Fruit fly (Drosophila melanogaster) whole organism, embryonic: ENCODE measurements around the gene Arc42.
A peak's percentile ranks its signal among the peaks of the same experiment; 100 is the strongest.

Source experiments
- Adf1 ChIP-seq: fragments of 200-800 bp; sonication (Bioruptor generic); IDR thresholded peaks from 2 replicates; pipeline ENCODE4 v1.3.6; 2022; ENCODE audit warnings: missing biosample characterization, missing genetic modification characterization
- Antp ChIP-seq: fragments of 200-800 bp; sonication (Bioruptor generic); optimal IDR thresholded peaks from 3 replicates; lab custom pipeline; 2016; ENCODE audit warnings: missing biosample characterization, missing genetic modification characterization
- Asciz ChIP-seq: fragments of 200-800 bp; sonication (Bioruptor generic); optimal IDR thresholded peaks from 2 replicates; lab custom pipeline; 2017; ENCODE audit warnings: missing biosample characterization, mild to moderate bottlenecking, missing genetic modification characterization, missing genetic modification reagents
- Bdp1 ChIP-seq: fragments of 200-800 bp; sonication (Bioruptor generic); optimal IDR thresholded peaks from 3 replicates; lab custom pipeline; 2016; ENCODE audit warnings: missing biosample characterization, missing genetic modification characterization
- CG10274 ChIP-seq: fragments of 200-800 bp; sonication (Bioruptor generic); optimal IDR thresholded peaks from 3 replicates; lab custom pipeline; 2017; ENCODE audit warnings: missing biosample characterization, mild to moderate bottlenecking, missing genetic modification characterization
- CG11085 ChIP-seq: fragments of 200-800 bp; sonication (Bioruptor generic); IDR thresholded peaks from 2 replicates; pipeline ENCODE4 v1.3.6; 2022; ENCODE audit warnings: missing biosample characterization, missing genetic modification characterization
- CG12104 ChIP-seq: fragments of 200-800 bp; sonication (Bioruptor generic); optimal IDR thresholded peaks from 3 replicates; lab custom pipeline; 2016; ENCODE audit warnings: missing biosample characterization, missing genetic modification characterization
- CG13123 ChIP-seq: fragments of 200-800 bp; sonication (Bioruptor generic); optimal IDR thresholded peaks from 2 replicates; lab custom pipeline; 2016; ENCODE audit warnings: missing biosample characterization, missing genetic modification characterization
- CG13296 ChIP-seq: fragments of 200-800 bp; sonication (Bioruptor generic); optimal IDR thresholded peaks from 3 replicates; lab custom pipeline; 2018; ENCODE audit warnings: missing biosample characterization, mild to moderate bottlenecking, missing genetic modification characterization
- CG14965 ChIP-seq: fragments of 200-800 bp; sonication (Bioruptor generic); optimal IDR thresholded peaks from 2 replicates; lab custom pipeline; 2016; ENCODE audit warnings: missing biosample characterization, missing genetic modification characterization, borderline replicate concordance
- CG15011 ChIP-seq: fragments of 200-800 bp; sonication (Bioruptor generic); optimal IDR thresholded peaks from 3 replicates; lab custom pipeline; 2018; ENCODE audit warnings: missing biosample characterization, mild to moderate bottlenecking, missing genetic modification characterization
- CG1529 ChIP-seq: fragments of 200-800 bp; sonication (Bioruptor generic); optimal IDR thresholded peaks from 3 replicates; lab custom pipeline; 2018; ENCODE audit warnings: missing biosample characterization, missing genetic modification characterization
- CG15479 ChIP-seq: fragments of 200-800 bp; sonication (Bioruptor generic); optimal IDR thresholded peaks from 3 replicates; lab custom pipeline; 2019; ENCODE audit warnings: missing biosample characterization, mild to moderate bottlenecking, missing genetic modification characterization, moderate library complexity
- CG1602 ChIP-seq: fragments of 200-800 bp; sonication (Bioruptor generic); optimal IDR thresholded peaks from 3 replicates; lab custom pipeline; 2016; ENCODE audit warnings: missing biosample characterization, missing genetic modification characterization
- CG16863 ChIP-seq: fragments of 200-800 bp; sonication (Bioruptor generic); optimal IDR thresholded peaks from 3 replicates; lab custom pipeline; 2016; ENCODE audit warnings: missing biosample characterization, missing genetic modification characterization
- CG17385 ChIP-seq: fragments of 200-800 bp; sonication (Bioruptor generic); optimal IDR thresholded peaks from 3 replicates; lab custom pipeline; 2018; ENCODE audit warnings: missing biosample characterization, mild to moderate bottlenecking, missing genetic modification characterization
- CG1832 ChIP-seq: fragments of 200-800 bp; sonication (Bioruptor generic); optimal IDR thresholded peaks from 2 replicates; lab custom pipeline; 2017; ENCODE audit warnings: missing biosample characterization, mild to moderate bottlenecking, missing genetic modification characterization, inconsistent platforms
- CG34224 ChIP-seq: fragments of 200-800 bp; sonication (Bioruptor generic); IDR thresholded peaks from 3 replicates; pipeline ENCODE4 v1.3.6; 2022; ENCODE audit warnings: missing biosample characterization, missing genetic modification characterization; ENCODE audit not compliant: partially characterized antibody
- CG4730 ChIP-seq: fragments of 200-800 bp; sonication (Bioruptor generic); IDR thresholded peaks from 2 replicates; pipeline ENCODE4 v1.3.6; 2022; ENCODE audit warnings: missing biosample characterization, missing genetic modification characterization
- CG6654 ChIP-seq: fragments of 200-800 bp; sonication (Bioruptor generic); optimal IDR thresholded peaks from 2 replicates; lab custom pipeline; 2017; ENCODE audit warnings: missing biosample characterization, mild to moderate bottlenecking, missing genetic modification characterization
- CG6765 ChIP-seq: fragments of 200-800 bp; sonication (Bioruptor generic); optimal IDR thresholded peaks from 3 replicates; lab custom pipeline; 2017; ENCODE audit warnings: missing biosample characterization, mild to moderate bottlenecking, missing genetic modification characterization
- CG6854 ChIP-seq: fragments of 200-800 bp; sonication (Bioruptor generic); optimal IDR thresholded peaks from 3 replicates; lab custom pipeline; 2017; ENCODE audit warnings: missing biosample characterization, mild to moderate bottlenecking, missing genetic modification characterization
- CG7556 ChIP-seq: fragments of 200-800 bp; sonication (Bioruptor generic); optimal IDR thresholded peaks from 2 replicates; lab custom pipeline; 2017; ENCODE audit warnings: missing biosample characterization, mild to moderate bottlenecking, missing genetic modification characterization
- CG9932 ChIP-seq: fragments of 200-800 bp; sonication (Bioruptor generic); IDR thresholded peaks from 2 replicates; pipeline ENCODE4 v1.3.6; 2022; ENCODE audit warnings: missing biosample characterization, missing genetic modification characterization
- Hr51 ChIP-seq, 2 experiments: fragments of 200-800 bp; sonication (Bioruptor generic); optimal IDR thresholded peaks; 2 replicates in 1 of 2; 3 replicates in 1 of 2; lab custom pipeline; 2016 to 2018; ENCODE audit warnings: missing biosample characterization in 2 of 2, missing genetic modification characterization in 2 of 2, mild to moderate bottlenecking in 1 of 2, moderate library complexity in 1 of 2
- Med ChIP-seq: fragments of 200-800 bp; sonication (Bioruptor generic); peaks from one replicate; lab custom pipeline; 2016; ENCODE audit warnings: missing biosample characterization, missing genetic modification characterization, mild to moderate bottlenecking, inconsistent platforms, moderate library complexity
- Spps ChIP-seq: fragments of 200-800 bp; sonication (Bioruptor generic); optimal IDR thresholded peaks from 2 replicates; lab custom pipeline; 2018; ENCODE audit warnings: missing biosample characterization, mild to moderate bottlenecking, missing genetic modification characterization
- Sry-δ ChIP-seq: fragments of 200-800 bp; sonication (Bioruptor generic); optimal IDR thresholded peaks from 2 replicates; lab custom pipeline; 2016; ENCODE audit warnings: missing biosample characterization, missing genetic modification characterization
- Trl ChIP-seq, 3 experiments: fragments of >200 bp in 2 of 3; fragments of 200-800 bp in 1 of 3; sonication (Bioruptor generic) in 1 of 3; optimal IDR thresholded peaks; 2 replicates in 1 of 3; 3 replicates in 2 of 3; lab custom pipeline; 2016 to 2017; ENCODE audit warnings: missing biosample characterization in 1 of 3, missing genetic modification characterization in 1 of 3
- abd-A ChIP-seq: fragments of 200-800 bp; sonication (Bioruptor generic); optimal IDR thresholded peaks from 3 replicates; lab custom pipeline; 2019; ENCODE audit warnings: missing biosample characterization, mild to moderate bottlenecking, missing genetic modification characterization, moderate library complexity
- amos ChIP-seq: fragments of 200-800 bp; sonication (Bioruptor generic); IDR thresholded peaks from 2 replicates; pipeline ENCODE4 v1.3.6; 2022; ENCODE audit warnings: missing biosample characterization, missing genetic modification characterization; ENCODE audit not compliant: partially characterized antibody
- ap ChIP-seq: fragments of 200-800 bp; sonication (Bioruptor generic); IDR thresholded peaks from 2 replicates; pipeline ENCODE4 v1.3.6; 2022; ENCODE audit warnings: missing biosample characterization, missing genetic modification characterization
- ara ChIP-seq: fragments of 200-800 bp; sonication (Bioruptor generic); IDR thresholded peaks from 2 replicates; pipeline ENCODE4 v1.3.6; 2022; ENCODE audit warnings: missing biosample characterization, missing genetic modification characterization
- crc ChIP-seq: fragments of 200-800 bp; sonication (Bioruptor generic); optimal IDR thresholded peaks from 2 replicates; lab custom pipeline; 2016; ENCODE audit warnings: missing biosample characterization, missing genetic modification characterization
- dimm ChIP-seq: fragments of 200-800 bp; sonication (Bioruptor generic); IDR thresholded peaks from 2 replicates; pipeline ENCODE4 v1.3.6; 2022; ENCODE audit warnings: missing biosample characterization, missing genetic modification characterization
- dmrt99B ChIP-seq: fragments of 200-800 bp; sonication (Bioruptor generic); optimal IDR thresholded peaks from 2 replicates; lab custom pipeline; 2018; ENCODE audit warnings: missing biosample characterization, mild to moderate bottlenecking, missing genetic modification characterization, moderate library complexity
- fd64A ChIP-seq: fragments of 200-800 bp; sonication (Bioruptor generic); optimal IDR thresholded peaks from 3 replicates; lab custom pipeline; 2018; ENCODE audit warnings: missing biosample characterization, mild to moderate bottlenecking, missing genetic modification characterization
- gem ChIP-seq: fragments of 200-800 bp; sonication (Bioruptor generic); optimal IDR thresholded peaks from 2 replicates; lab custom pipeline; 2019; ENCODE audit warnings: missing biosample characterization, mild to moderate bottlenecking, missing genetic modification characterization, moderate library complexity
- ham ChIP-seq: fragments of 200-800 bp; sonication (Bioruptor generic); IDR thresholded peaks from 2 replicates; pipeline ENCODE4 v1.3.6; 2022; ENCODE audit warnings: missing biosample characterization, missing genetic modification characterization
- jing ChIP-seq: fragments of 200-800 bp; sonication (Bioruptor generic); optimal IDR thresholded peaks from 2 replicates; lab custom pipeline; 2018; ENCODE audit warnings: missing biosample characterization, mild to moderate bottlenecking, missing genetic modification characterization
- lab ChIP-seq: fragments of 200-800 bp; sonication (Bioruptor generic); optimal IDR thresholded peaks from 3 replicates; lab custom pipeline; 2017; ENCODE audit warnings: missing biosample characterization, missing genetic modification characterization, mild to moderate bottlenecking, moderate library complexity, missing genetic modification reagents
- psq ChIP-seq: fragments of 200-800 bp; sonication (Bioruptor generic); optimal IDR thresholded peaks from 2 replicates; lab custom pipeline; 2017; ENCODE audit warnings: missing biosample characterization, missing genetic modification characterization
- pum ChIP-seq: fragments of 200-800 bp; sonication (Bioruptor generic); optimal IDR thresholded peaks from 2 replicates; lab custom pipeline; 2016; ENCODE audit warnings: missing biosample characterization, missing genetic modification characterization
- repo ChIP-seq: fragments of 200-800 bp; sonication (Bioruptor generic); optimal IDR thresholded peaks from 2 replicates; lab custom pipeline; 2016; ENCODE audit warnings: missing biosample characterization, missing genetic modification characterization
- row ChIP-seq: fragments of 200-800 bp; sonication (Bioruptor generic); IDR thresholded peaks from 3 replicates; pipeline ENCODE4 v1.3.6; 2022; ENCODE audit warnings: missing biosample characterization, missing genetic modification characterization
- seq ChIP-seq: fragments of 200-800 bp; sonication (Bioruptor generic); IDR thresholded peaks from 2 replicates; pipeline ENCODE4 v1.3.6; 2022; ENCODE audit warnings: missing biosample characterization, missing genetic modification characterization
- shn ChIP-seq: fragments of 200-800 bp; sonication (Bioruptor generic); optimal IDR thresholded peaks from 3 replicates; lab custom pipeline; 2016; ENCODE audit warnings: missing biosample characterization, missing genetic modification characterization
- so ChIP-seq: fragments of 200-800 bp; sonication (Bioruptor generic); IDR thresholded peaks from 3 replicates; pipeline ENCODE4 v1.3.6; 2022; ENCODE audit warnings: missing biosample characterization, missing genetic modification characterization
- twi ChIP-seq: fragments of 200-800 bp; optimal IDR thresholded peaks from 2 replicates; lab custom pipeline; 2019; ENCODE audit warnings: missing biosample characterization, mild to moderate bottlenecking, missing genetic modification characterization, moderate library complexity
- zfh1 ChIP-seq: fragments of 200-800 bp; sonication (Bioruptor generic); IDR thresholded peaks from 3 replicates; pipeline ENCODE4 v1.3.6; 2022; ENCODE audit warnings: missing biosample characterization, missing genetic modification characterization

The Arc42 gene

DNA sequence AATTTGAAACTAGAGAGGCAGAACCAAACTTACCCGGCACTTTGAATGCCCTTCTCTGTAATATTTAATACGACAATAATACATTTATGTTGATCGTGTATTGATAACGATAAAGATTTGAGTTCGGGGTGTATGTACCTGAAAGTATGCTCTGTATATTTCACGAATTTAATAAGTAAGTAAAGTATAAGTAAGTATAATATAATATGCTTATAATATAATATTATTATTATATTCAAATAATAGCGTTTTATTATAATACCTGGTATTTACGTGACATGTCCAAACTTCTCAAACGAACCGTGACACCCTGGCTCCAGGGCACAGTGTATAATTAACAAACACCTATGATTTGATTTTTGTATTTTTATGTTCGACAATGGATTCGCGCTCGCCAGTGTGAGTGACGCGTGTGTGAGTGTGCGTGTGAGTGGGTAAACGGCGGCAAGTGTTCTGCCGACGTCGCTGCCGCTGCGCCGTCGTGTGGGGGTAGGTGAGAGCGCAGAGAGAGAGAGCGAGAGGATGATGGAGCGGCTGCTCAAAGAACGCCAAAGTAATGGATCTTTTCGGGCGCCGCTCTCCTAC, 12.2 kb downstream of the Arc42 start (continued):
- TF ChIP-seq dmrt99B: peak; percentile 87
- peak; percentile 43 for TF ChIP-seq abd-A
- TF ChIP-seq Hr51 (GFP tag; optimal IDR thresholded peaks at IDR 0.05; lab: Kevin White, UChicago): peak in 1 of 2 experiments; percentile 88
- TF ChIP-seq so (GFP tag; lab: Robert Waterston, UW): no peak; the same call in 1 of the 3 replicates
- no peak for TF ChIP-seq ham (GFP tag; lab: Robert Waterston, UW)
- TF ChIP-seq CG16863 (GFP tag; lab: Kevin White, UChicago): no peak
- TF ChIP-seq Spps (tag; lab: Kevin White, UChicago): peak; percentile 27
- TF ChIP-seq CG6654: peak; percentile 69
- TF ChIP-seq Trl (optimal IDR thresholded peaks at IDR 0.05; lab: Kevin White, UChicago): peak; percentile 89 to 95
- no peak for TF ChIP-seq Trl (GFP tag; optimal IDR thresholded peaks at IDR 0.05; lab: Kevin White, UChicago)
- TF ChIP-seq Antp: no peak
- peak; percentile 80 for TF ChIP-seq CG10274 (GFP tag; lab: Kevin White, UChicago)
- TF ChIP-seq Bdp1 (GFP tag; lab: Kevin White, UChicago): no peak
- TF ChIP-seq CG17385: peak; percentile 64
- TF ChIP-seq CG7556 (GFP tag; lab: Kevin White, UChicago): peak; percentile 81
- TF ChIP-seq ara (GFP tag; lab: Robert Waterston, UW): 0 out of 2 replicates have a peak, but pooled peaks have one; percentile 7
- TF ChIP-seq CG13296: peak; percentile 86
- TF ChIP-seq crc (GFP tag; lab: Kevin White, UChicago): no peak
- TF ChIP-seq CG14965 (GFP tag; lab: Kevin White, UChicago): no peak
- no peak for TF ChIP-seq zfh1 (GFP tag; lab: Robert Waterston, UW)
- TF ChIP-seq lab: peak; percentile 91
- no peak for TF ChIP-seq repo (GFP tag; lab: Kevin White, UChicago)
- TF ChIP-seq Med (GFP tag; lab: Kevin White, UChicago): peak; percentile 72
- TF ChIP-seq Adf1 (GFP tag; lab: Robert Waterston, UW): peak; percentile 95
- TF ChIP-seq Asciz (GFP tag; lab: Kevin White, UChicago): peak; percentile 73
- TF ChIP-seq ap (GFP tag; lab: Robert Waterston, UW): no peak
- no peak for TF ChIP-seq psq (GFP tag; lab: Kevin White, UChicago)
- TF ChIP-seq CG1602 (GFP tag; lab: Kevin White, UChicago): peak; percentile 28
- TF ChIP-seq CG6765 (GFP tag; lab: Kevin White, UChicago): peak; percentile 76
- TF ChIP-seq CG15011: peak; percentile 65
- peak; percentile 12 for TF ChIP-seq jing
- TF ChIP-seq CG9932 (GFP tag; lab: Robert Waterston, UW): peak; percentile 66
- no peak for TF ChIP-seq dimm (GFP tag; lab: Robert Waterston, UW)
- peak; percentile 24 for TF ChIP-seq CG1529 (GFP tag; lab: Kevin White, UChicago)
- TF ChIP-seq CG12104: peak; percentile 64
- TF ChIP-seq CG15479 (GFP tag; lab: Kevin White, UChicago): no peak
- TF ChIP-seq fd64A (GFP tag; lab: Kevin White, UChicago): peak; percentile 16
- TF ChIP-seq seq (GFP tag; lab: Robert Waterston, UW): peak; percentile 13; the same call in 1 of the 2 replicates
- TF ChIP-seq CG13123: no peak
- TF ChIP-seq amos: no peak
- TF ChIP-seq CG11085 (GFP tag; lab: Robert Waterston, UW): no peak; the same call in 1 of the 2 replicates
- no peak for TF ChIP-seq shn
- peak; percentile 54; the same call in 1 of the 2 replicates for TF ChIP-seq CG4730 (GFP tag; lab: Robert Waterston, UW)
- no peak for TF ChIP-seq Sry-δ
- TF ChIP-seq gem (tag; lab: Kevin White, UChicago): peak; percentile 87
- no peak; the same call in 2 of the 3 replicates for TF ChIP-seq CG34224
- TF ChIP-seq CG1832 (GFP tag; lab: Kevin White, UChicago): no peak
- TF ChIP-seq pum (GFP tag; lab: Kevin White, UChicago): peak; percentile 13
- TF ChIP-seq twi (tag; lab: Kevin White, UChicago): peak; percentile 30
- TF ChIP-seq CG6854 (GFP tag; lab: Kevin White, UChicago): peak; percentile 81
- TF ChIP-seq row (GFP tag; lab: Robert Waterston, UW): peak; percentile 79
